Worm (Caenorhabditis elegans): ENCODE measurements around the gene rbm-34.

The rbm-34 gene

ce11 chrIV:12085120-12085519 is at the start of gene rbm-34:
TSS of gene rbm-34 (plus strand) at chrIV:12085420.
- TF ChIP-seq ceh-24 (tag; optimal IDR thresholded peaks at IDR 0.05) (no peak), lim-6 (tag; optimal IDR thresholded peaks at IDR 0.05) (no peak), nhr-232 (tag; optimal IDR thresholded peaks at IDR 0.05) (no peak), gmeb-2 (tag; optimal IDR thresholded peaks at IDR 0.05) (no peak), ceh-18 (tag; optimal IDR thresholded peaks at IDR 0.05) (no peak), hlh-30 (tag; optimal IDR thresholded peaks at IDR 0.05; ENCODE audit: insufficient read depth) (no peak), ceh-2 (tag; optimal IDR thresholded peaks at IDR 0.05) (no peak), tbx-7 (tag; optimal IDR thresholded peaks at IDR 0.05) (no peak), ahr-1 (tag; optimal IDR thresholded peaks at IDR 0.05) (no peak), T23F11.4 (GFP tag; optimal IDR thresholded peaks at IDR 0.05) (no peak), pha-2 (tag; optimal IDR thresholded peaks at IDR 0.05) (no peak), ama-1 (optimal IDR thresholded peaks at IDR 0.05) (no peak), nhr-11 (tag; optimal IDR thresholded peaks at IDR 0.05) (no peak), unc-55 (GFP tag; optimal IDR thresholded peaks at IDR 0.05) (no peak), ceh-48 (tag; optimal IDR thresholded peaks at IDR 0.05) (no peak), ztf-16 (tag; optimal IDR thresholded peaks at IDR 0.05) (no peak), hlh-13 (GFP tag; optimal IDR thresholded peaks at IDR 0.05) (no peak), fkh-6 (tag; optimal IDR thresholded peaks at IDR 0.05) (no peak), ceh-22 (tag; optimal IDR thresholded peaks at IDR 0.05) (no peak), ceh-14 (tag; optimal IDR thresholded peaks at IDR 0.05) (no peak)

ce11 chrIV:12035422-12035821 is 49.8 kb upstream of the rbm-34 start:
- TF ChIP-seq tbx-7 (tag; optimal IDR thresholded peaks at IDR 0.05) (no peak), pha-2 (tag; optimal IDR thresholded peaks at IDR 0.05) (no peak), npax-4 (tag; optimal IDR thresholded peaks at IDR 0.05) (no peak), ceh-24 (tag; optimal IDR thresholded peaks at IDR 0.05) (no peak), ztf-16 (tag; optimal IDR thresholded peaks at IDR 0.05) (no peak), ceh-14 (tag; optimal IDR thresholded peaks at IDR 0.05) (no peak), ceh-48 (tag; optimal IDR thresholded peaks at IDR 0.05) (no peak), eyg-1 (tag; optimal IDR thresholded peaks at IDR 0.05) (no peak)

ce11 chrIV:12036924-12037323 is 48.3 kb upstream of the rbm-34 start:
- TF ChIP-seq ztf-16 (tag; optimal IDR thresholded peaks at IDR 0.05) (no peak), ets-4 (tag; optimal IDR thresholded peaks at IDR 0.05) (no peak), ama-1 (optimal IDR thresholded peaks at IDR 0.05) (peak; percentile 60), nhr-11 (tag; optimal IDR thresholded peaks at IDR 0.05) (no peak), ceh-48 (tag; optimal IDR thresholded peaks at IDR 0.05) (no peak)

ce11 chrIV:12040431-12040830 is 44.8 kb upstream of the rbm-34 start:
- TF ChIP-seq pros-1 (tag; optimal IDR thresholded peaks at IDR 0.05) (no peak), npax-4 (tag; optimal IDR thresholded peaks at IDR 0.05) (no peak), sdc-2 (tag; optimal IDR thresholded peaks at IDR 0.05) (no peak), ref-2 (tag; optimal IDR thresholded peaks at IDR 0.05) (no peak), C08G9.2 (tag; optimal IDR thresholded peaks at IDR 0.05) (no peak), gmeb-2 (tag; optimal IDR thresholded peaks at IDR 0.05) (no peak), eyg-1 (tag; optimal IDR thresholded peaks at IDR 0.05) (no peak), rnt-1 (tag; optimal IDR thresholded peaks at IDR 0.05) (no peak), pax-1 (tag; optimal IDR thresholded peaks at IDR 0.05) (no peak), sox-4 (tag; optimal IDR thresholded peaks at IDR 0.05) (no peak), ztf-16 (tag; optimal IDR thresholded peaks at IDR 0.05) (no peak), ceh-2 (tag; optimal IDR thresholded peaks at IDR 0.05) (no peak)

- TF ChIP-seq che-1 (tag; optimal IDR thresholded peaks at IDR 0.05) (no peak), unc-3 (GFP tag; conservative IDR thresholded peaks at IDR 0.05) (no peak), unc-3 (tag; optimal IDR thresholded peaks at IDR 0.05) (no peak), nfya-1 (tag; optimal IDR thresholded peaks at IDR 0.05) (no peak), pha-4 (tag; optimal IDR thresholded peaks at IDR 0.05) (no peak), unc-55 (GFP tag; optimal IDR thresholded peaks at IDR 0.05) (no peak), hlh-6 (tag; optimal IDR thresholded peaks at IDR 0.05) (no peak), rnt-1 (tag; optimal IDR thresholded peaks at IDR 0.05) (no peak)
Observed at ce11 chrIV:12043054-12043453, 42.2 kb upstream of the rbm-34 start.
